Fruit fly (Drosophila melanogaster): ENCODE results near the gene CG15458.

CG15458 gene

dm6 chrX:20434534-20434933 is 20.5 kb upstream of the CG15458 start:
- TF ChIP-seq CG13287 (GFP tag; IDR thresholded peaks at IDR 0.05; ENCODE audit: partially characterized antibody) (no peak), nerfin-2 (GFP tag; IDR thresholded peaks at IDR 0.05; ENCODE audit: partially characterized antibody) (no peak), dmrt99B (tag; optimal IDR thresholded peaks at IDR 0.05) (peak; percentile 47), sens (GFP tag) (peak; percentile 58), CG12391 (tag; optimal IDR thresholded peaks at IDR 0.05) (peak; percentile 15), CG6254 (GFP tag; optimal IDR thresholded peaks at IDR 0.05) (no peak), CG2875 (GFP tag; optimal IDR thresholded peaks at IDR 0.05) (no peak), Xrp1 (GFP tag; IDR thresholded peaks at IDR 0.05) (no peak), NFAT (GFP tag; IDR thresholded peaks at IDR 0.05) (no peak), CG11560 (tag; IDR thresholded peaks at IDR 0.05) (0 out of 3 replicates have a peak, but pooled peaks have one; percentile 32), CG9876 (GFP tag; optimal IDR thresholded peaks at IDR 0.05) (no peak), emc (GFP tag; optimal IDR thresholded peaks at IDR 0.05) (no peak), sc (optimal IDR thresholded peaks at IDR 0.05) (no peak), sc (GFP tag; optimal IDR thresholded peaks at IDR 0.05) (no peak), Six4 (GFP tag; optimal IDR thresholded peaks at IDR 0.05) (no peak), CG8089 (GFP tag; optimal IDR thresholded peaks at IDR 0.05) (no peak), pros (GFP tag; optimal IDR thresholded peaks at IDR 0.05) (no peak), CG17385 (GFP tag; optimal IDR thresholded peaks at IDR 0.05) (peak; percentile 37), ken (GFP tag; IDR thresholded peaks at IDR 0.05) (no peak), tgo (GFP tag; IDR thresholded peaks at IDR 0.05) (0 out of 3 replicates have a peak, but pooled peaks have one; percentile 35), grau (tag; optimal IDR thresholded peaks at IDR 0.05) (peak; percentile 44), sr (GFP tag; IDR thresholded peaks at IDR 0.05) (no peak), E2f2 (GFP tag; IDR thresholded peaks at IDR 0.05) (no peak), Spps (tag; optimal IDR thresholded peaks at IDR 0.05) (no peak), z (GFP tag; IDR thresholded peaks at IDR 0.05) (no peak), B-H1 (GFP tag; IDR thresholded peaks at IDR 0.05) (no peak), TFAM (GFP tag; optimal IDR thresholded peaks at IDR 0.05) (no peak), CG6791 (GFP tag; IDR thresholded peaks at IDR 0.05; ENCODE audit: partially characterized antibody) (no peak), CG13424 (tag; optimal IDR thresholded peaks at IDR 0.05) (peak; percentile 48), CG10366 (GFP tag; IDR thresholded peaks at IDR 0.05) (no peak), CG7786 (GFP tag; optimal IDR thresholded peaks at IDR 0.05) (no peak), stwl (tag; optimal IDR thresholded peaks at IDR 0.05) (no peak), Dek (tag; optimal IDR thresholded peaks at IDR 0.05) (peak; percentile 45), Abd-B (GFP tag; optimal IDR thresholded peaks at IDR 0.05) (no peak), CG3163 (GFP tag; optimal IDR thresholded peaks at IDR 0.05) (peak; percentile 14), CrebB (tag; optimal IDR thresholded peaks at IDR 0.05) (no peak), CG30020 (tag; optimal IDR thresholded peaks at IDR 0.05) (no peak), CG12659 (GFP tag; optimal IDR thresholded peaks at IDR 0.05) (peak; percentile 17), CG8388 (GFP tag; optimal IDR thresholded peaks at IDR 0.05) (no peak), CG12071 (GFP tag; optimal IDR thresholded peaks at IDR 0.05) (no peak), sna (GFP tag; IDR thresholded peaks at IDR 0.05; ENCODE audit: partially characterized antibody) (no peak), CG32532 (GFP tag; IDR thresholded peaks at IDR 0.05) (peak; percentile 50; the same call in 1 of the 2 replicates), her (GFP tag; optimal IDR thresholded peaks at IDR 0.05) (no peak), ems (GFP tag; optimal IDR thresholded peaks at IDR 0.05) (peak; percentile 11), dpn (GFP tag; optimal IDR thresholded peaks at IDR 0.05) (peak; percentile 8 to 26), wor (GFP tag; IDR thresholded peaks at IDR 0.05) (no peak), CG17568 (GFP tag; optimal IDR thresholded peaks at IDR 0.05) (no peak), CG8924 (tag; optimal IDR thresholded peaks at IDR 0.05) (peak; percentile 13), usp (GFP tag; optimal IDR thresholded peaks at IDR 0.05) (no peak), CG10543 (GFP tag; optimal IDR thresholded peaks at IDR 0.05) (peak; percentile 64), Deaf1 (tag; optimal IDR thresholded peaks at IDR 0.05) (peak; percentile 2), CG10147 (GFP tag; optimal IDR thresholded peaks at IDR 0.05) (peak; percentile 17)

Data from whole organism, embryonic.